Fruit fly (Drosophila melanogaster): ENCODE results near the gene sba.
A peak's percentile ranks its signal among the peaks of the same experiment; 100 is the strongest.

Gene sba

DNA sequence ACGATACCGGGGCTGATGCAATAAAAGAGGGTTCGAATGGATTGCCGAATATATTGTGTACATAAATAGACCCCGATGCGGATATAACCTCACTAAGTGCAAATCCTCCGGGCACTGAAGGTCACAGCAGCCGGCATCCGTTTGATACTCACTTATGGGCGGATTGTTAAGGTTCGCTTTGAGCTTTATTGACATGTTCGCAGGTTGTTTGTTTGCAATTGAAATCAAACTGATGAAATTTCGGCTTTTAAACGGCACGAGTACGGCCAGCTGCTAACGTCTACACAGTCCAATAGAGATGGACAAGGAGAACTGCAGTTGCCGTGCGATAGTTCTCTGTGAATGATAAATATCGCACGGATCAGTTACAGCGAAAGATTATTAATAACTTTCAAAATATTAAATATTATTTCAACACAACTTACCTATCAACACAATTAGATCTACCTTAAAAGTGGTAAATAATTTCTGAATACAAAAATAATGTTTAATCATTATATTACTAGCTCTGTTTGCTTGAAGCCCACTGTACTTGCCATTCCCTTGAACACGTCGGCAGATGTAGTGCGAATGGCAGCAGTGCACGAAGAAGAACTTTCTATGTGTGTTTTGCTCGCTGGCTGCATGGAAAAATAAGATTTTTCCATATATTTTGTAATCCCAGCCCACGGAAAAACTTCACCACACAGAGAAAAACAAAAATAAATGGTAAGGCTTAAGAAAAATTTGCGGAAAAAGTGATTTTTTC is 35.5 kb upstream of the sba start, which contains the start of the genes GluProRS and AP-1sigma (continued):
- TF ChIP-seq CG13296 (GFP tag; optimal IDR thresholded peaks at IDR 0.05) (peak; percentile 84), sob (GFP tag; IDR thresholded peaks at IDR 0.05) (peak; percentile 96), CG2712 (tag; optimal IDR thresholded peaks at IDR 0.05) (peak; percentile 92), CG11398 (GFP tag; optimal IDR thresholded peaks at IDR 0.05) (peak; percentile 28), gce (GFP tag; IDR thresholded peaks at IDR 0.05) (peak; percentile 87), CG2875 (GFP tag; optimal IDR thresholded peaks at IDR 0.05) (peak; percentile 60), maf-S (GFP tag; optimal IDR thresholded peaks at IDR 0.05) (peak; percentile 82), CG8290 (GFP tag; optimal IDR thresholded peaks at IDR 0.05) (peak; percentile 82), CG8290 (tag; optimal IDR thresholded peaks at IDR 0.05) (peak in 1 of 2 experiments; percentile 82), Pdp1 (GFP tag; optimal IDR thresholded peaks at IDR 0.05) (peak; percentile 77 to 92), CG6683 (GFP tag; optimal IDR thresholded peaks at IDR 0.05) (peak; percentile 68), Spps (tag; optimal IDR thresholded peaks at IDR 0.05) (peak; percentile 76), Trl (optimal IDR thresholded peaks at IDR 0.05) (no peak), Trl (GFP tag; optimal IDR thresholded peaks at IDR 0.05) (peak; percentile 83), lov (optimal IDR thresholded peaks at IDR 0.05) (no peak), lov (GFP tag; IDR thresholded peaks at IDR 0.05) (peak; percentile 86; the same call in 2 of the 3 replicates), z (GFP tag; IDR thresholded peaks at IDR 0.05) (0 out of 3 replicates have a peak, but pooled peaks have one; percentile 53), CG5180 (GFP tag; optimal IDR thresholded peaks at IDR 0.05) (no peak), dmrt99B (tag; optimal IDR thresholded peaks at IDR 0.05) (peak; percentile 87), ssp (GFP tag; IDR thresholded peaks at IDR 0.05) (peak; percentile 91), CG8944 (GFP tag; optimal IDR thresholded peaks at IDR 0.05) (peak; percentile 86), B-H1 (GFP tag; IDR thresholded peaks at IDR 0.05) (peak; percentile 90), pan (optimal IDR thresholded peaks at IDR 0.05) (no peak), pan (GFP tag; optimal IDR thresholded peaks at IDR 0.05 in 1 of 2, IDR thresholded peaks at IDR 0.05 in 1 of 2) (peak in 1 of 2 experiments; percentile 97), CG13894 (tag; optimal IDR thresholded peaks at IDR 0.05) (no peak), NK7.1 (GFP tag; optimal IDR thresholded peaks at IDR 0.05) (peak; percentile 58), ttk (GFP tag; IDR thresholded peaks at IDR 0.05) (peak; percentile 95), Blimp-1 (GFP tag; optimal IDR thresholded peaks at IDR 0.05) (peak; percentile 86), ems (GFP tag; optimal IDR thresholded peaks at IDR 0.05) (peak; percentile 87), Atf6 (GFP tag; IDR thresholded peaks at IDR 0.05) (peak; percentile 94), CG10543 (GFP tag; optimal IDR thresholded peaks at IDR 0.05) (peak; percentile 82), lola (GFP tag; optimal IDR thresholded peaks at IDR 0.05) (peak in 1 of 3 experiments; percentile 85), hb (GFP tag; IDR thresholded peaks at IDR 0.05; ENCODE audit: partially characterized antibody) (peak; percentile 90), fd64A (GFP tag; optimal IDR thresholded peaks at IDR 0.05) (no peak), Dll (GFP tag; IDR thresholded peaks at IDR 0.05; ENCODE audit: partially characterized antibody) (peak; percentile 97), CG11695 (GFP tag; IDR thresholded peaks at IDR 0.05) (peak; percentile 92), toy (GFP tag; IDR thresholded peaks at IDR 0.05) (peak; percentile 88), chif (GFP tag; optimal IDR thresholded peaks at IDR 0.05) (peak; percentile 73 to 88), Hr78 (GFP tag; optimal IDR thresholded peaks at IDR 0.05) (peak in 1 of 2 experiments; percentile 39), YL-1 (GFP tag; optimal IDR thresholded peaks at IDR 0.05) (peak; percentile 81), tio (GFP tag; optimal IDR thresholded peaks at IDR 0.05) (peak; percentile 87), CG12071 (GFP tag; optimal IDR thresholded peaks at IDR 0.05) (peak; percentile 66), CG3281 (GFP tag; optimal IDR thresholded peaks at IDR 0.05) (peak; percentile 84), psq (GFP tag; optimal IDR thresholded peaks at IDR 0.05) (peak; percentile 68), Fer2 (tag; optimal IDR thresholded peaks at IDR 0.05) (peak; percentile 82), CG30403 (GFP tag; optimal IDR thresholded peaks at IDR 0.05) (peak; percentile 97), Ssrp (tag; optimal IDR thresholded peaks at IDR 0.05) (peak; percentile 87), CG10565 (GFP tag; optimal IDR thresholded peaks at IDR 0.05) (peak; percentile 53), tap (tag; optimal IDR thresholded peaks at IDR 0.05) (peak; percentile 74)

All from whole organism, embryonic.